Worm (Caenorhabditis elegans): ENCODE data around the gene Y47D7A.12.

DNA sequence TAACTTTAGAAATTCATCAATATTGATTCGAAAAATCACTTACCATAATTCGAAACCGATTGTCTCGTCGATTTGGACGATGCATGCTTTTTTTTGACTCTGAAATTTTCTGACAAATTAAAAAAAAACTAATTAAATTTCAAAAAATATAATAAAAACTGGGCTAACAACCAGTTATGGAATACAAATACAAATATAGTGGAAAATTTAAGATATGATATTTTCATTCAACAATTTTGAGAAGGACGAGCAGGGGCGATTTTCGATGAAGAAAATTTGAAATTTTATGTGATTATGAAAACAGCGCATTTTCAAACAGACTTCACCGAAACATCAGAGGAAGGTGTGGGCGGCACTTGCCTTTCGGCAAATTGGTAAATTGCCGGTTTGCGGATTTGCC is 47.2 kb downstream of the Y47D7A.12 start, which contains the start of gene F13A2.1:
- TF ChIP-seq F13C5.2 (tag; optimal IDR thresholded peaks at IDR 0.05) (no peak), ama-1 (optimal IDR thresholded peaks at IDR 0.05) (no peak), hmbx-1 (tag; optimal IDR thresholded peaks at IDR 0.05) (no peak), tbx-11 (GFP tag; IDR thresholded peaks at IDR 0.05) (no peak), scrt-1 (GFP tag; IDR thresholded peaks at IDR 0.05) (no peak), B0310.2 (tag; optimal IDR thresholded peaks at IDR 0.05) (no peak), tbx-37 (GFP tag; conservative IDR thresholded peaks at IDR 0.05) (no peak), hmg-4 (GFP tag; optimal IDR thresholded peaks at IDR 0.05) (no peak)
